Fruit fly (Drosophila melanogaster) whole organism, embryonic: ENCODE measurements around the gene Sbf.

Experiments
- Asciz ChIP-seq: fragments of 200-800 bp; sonication (Bioruptor generic); optimal IDR thresholded peaks from 2 replicates; lab custom pipeline; 2017; ENCODE audit warnings: missing biosample characterization, mild to moderate bottlenecking, missing genetic modification characterization, missing genetic modification reagents
- Bdp1 ChIP-seq: fragments of 200-800 bp; sonication (Bioruptor generic); optimal IDR thresholded peaks from 3 replicates; lab custom pipeline; 2016; ENCODE audit warnings: missing biosample characterization, missing genetic modification characterization
- CG10147 ChIP-seq: fragments of 200-800 bp; sonication (Bioruptor generic); optimal IDR thresholded peaks from 2 replicates; lab custom pipeline; 2019; ENCODE audit warnings: missing biosample characterization, mild to moderate bottlenecking, missing genetic modification characterization, moderate library complexity
- CG10654 ChIP-seq: fragments of 200-800 bp; sonication (Bioruptor generic); optimal IDR thresholded peaks from 2 replicates; lab custom pipeline; 2016; ENCODE audit warnings: missing biosample characterization, missing genetic modification characterization
- CG11696 ChIP-seq: fragments of 200-800 bp; sonication (Bioruptor generic); IDR thresholded peaks from 2 replicates; pipeline ENCODE4 v1.3.6; 2022; ENCODE audit warnings: missing biosample characterization, missing genetic modification characterization
- CG12769 ChIP-seq: fragments of 200-800 bp; sonication (Bioruptor generic); optimal IDR thresholded peaks from 2 replicates; lab custom pipeline; 2019; ENCODE audit warnings: missing biosample characterization, mild to moderate bottlenecking, missing genetic modification characterization, moderate library complexity
- CG13424 ChIP-seq: fragments of 200-800 bp; sonication (Bioruptor generic); optimal IDR thresholded peaks from 2 replicates; lab custom pipeline; 2019; ENCODE audit warnings: missing biosample characterization, mild to moderate bottlenecking, missing genetic modification characterization, moderate library complexity
- CG15269 ChIP-seq: fragments of 200-800 bp; sonication (Bioruptor generic); optimal IDR thresholded peaks from 2 replicates; lab custom pipeline; 2018; ENCODE audit warnings: missing biosample characterization, mild to moderate bottlenecking, missing genetic modification characterization, moderate library complexity
- CG17328 ChIP-seq: fragments of 200-800 bp; sonication (Bioruptor generic); IDR thresholded peaks from 2 replicates; pipeline ENCODE4 v1.3.6; 2022; ENCODE audit warnings: missing biosample characterization, missing genetic modification characterization
- CG17612 ChIP-seq: fragments of 200-800 bp; sonication (Bioruptor generic); IDR thresholded peaks from 2 replicates; pipeline ENCODE4 v1.3.6; 2022; ENCODE audit warnings: missing biosample characterization, missing genetic modification characterization
- CG2120 ChIP-seq: fragments of 200-800 bp; sonication (Bioruptor generic); optimal IDR thresholded peaks from 3 replicates; lab custom pipeline; 2016; ENCODE audit warnings: missing biosample characterization, missing genetic modification characterization
- CG30020 ChIP-seq: fragments of 200-800 bp; optimal IDR thresholded peaks from 2 replicates; lab custom pipeline; 2019; ENCODE audit warnings: missing biosample characterization, mild to moderate bottlenecking, missing genetic modification characterization, moderate library complexity
- CG4707 ChIP-seq: fragments of 200-800 bp; sonication (Bioruptor generic); optimal IDR thresholded peaks from 2 replicates; lab custom pipeline; 2018; ENCODE audit warnings: missing biosample characterization, mild to moderate bottlenecking, missing genetic modification characterization, moderate library complexity
- CG7556 ChIP-seq: fragments of 200-800 bp; sonication (Bioruptor generic); optimal IDR thresholded peaks from 2 replicates; lab custom pipeline; 2017; ENCODE audit warnings: missing biosample characterization, mild to moderate bottlenecking, missing genetic modification characterization
- CG7987 ChIP-seq: fragments of 200-800 bp; sonication (Bioruptor generic); optimal IDR thresholded peaks from 2 replicates; lab custom pipeline; 2018; ENCODE audit warnings: missing biosample characterization, mild to moderate bottlenecking, missing genetic modification characterization, moderate library complexity
- CG9817 ChIP-seq: fragments of 200-800 bp; sonication (Bioruptor generic); optimal IDR thresholded peaks from 2 replicates; lab custom pipeline; 2018; ENCODE audit warnings: missing biosample characterization, mild to moderate bottlenecking, missing genetic modification characterization, moderate library complexity
- CHES-1-like ChIP-seq: fragments of 200-800 bp; sonication (Bioruptor generic); optimal IDR thresholded peaks from 2 replicates; lab custom pipeline; 2016; ENCODE audit warnings: missing biosample characterization, missing genetic modification characterization
- D ChIP-seq, 2 experiments: fragments of 200-800 bp in 1 of 2; fragments of >200 bp in 1 of 2; sonication (Bioruptor generic) in 1 of 2; optimal IDR thresholded peaks; 2 replicates in 1 of 2; 3 replicates in 1 of 2; lab custom pipeline; 2017; ENCODE audit warnings: mild to moderate bottlenecking in 1 of 2, missing biosample characterization in 1 of 2, missing genetic modification characterization in 1 of 2, missing genetic modification reagents in 1 of 2
- Dad ChIP-seq: fragments of 200-800 bp; sonication (Bioruptor generic); optimal IDR thresholded peaks from 3 replicates; lab custom pipeline; 2016; ENCODE audit warnings: missing biosample characterization, missing genetic modification characterization
- Dp ChIP-seq: fragments of 200-800 bp; sonication (Bioruptor generic); optimal IDR thresholded peaks from 2 replicates; lab custom pipeline; 2018; ENCODE audit warnings: missing biosample characterization, mild to moderate bottlenecking, missing genetic modification characterization, moderate library complexity
- Gug ChIP-seq: fragments of 200-800 bp; sonication (Bioruptor generic); IDR thresholded peaks from 4 replicates; pipeline ENCODE4 v1.3.6; 2022; ENCODE audit warnings: missing biosample characterization, missing genetic modification characterization
- H2.0 ChIP-seq: fragments of 200-800 bp; sonication (Bioruptor generic); IDR thresholded peaks from 2 replicates; pipeline ENCODE4 v1.3.6; 2022; ENCODE audit warnings: missing biosample characterization, missing genetic modification characterization
- Lim3 ChIP-seq: fragments of 200-800 bp; sonication (Bioruptor generic); IDR thresholded peaks from 2 replicates; pipeline ENCODE4 v1.3.6; 2022; ENCODE audit warnings: missing biosample characterization, missing genetic modification characterization
- Mad ChIP-seq: fragments of 200-800 bp; sonication (Bioruptor generic); optimal IDR thresholded peaks from 2 replicates; lab custom pipeline; 2016; ENCODE audit warnings: missing biosample characterization, missing genetic modification characterization
- Meics ChIP-seq: fragments of 200-800 bp; sonication (Bioruptor generic); optimal IDR thresholded peaks from 2 replicates; lab custom pipeline; 2017; ENCODE audit warnings: missing biosample characterization, mild to moderate bottlenecking, missing genetic modification characterization
- Mes4 ChIP-seq: fragments of 200-800 bp; sonication (Bioruptor generic); optimal IDR thresholded peaks from 2 replicates; lab custom pipeline; 2016; ENCODE audit warnings: missing biosample characterization, missing genetic modification characterization
- Mrtf ChIP-seq: fragments of 200-800 bp; sonication (Bioruptor generic); IDR thresholded peaks from 3 replicates; pipeline ENCODE4 v1.3.6; 2022; ENCODE audit warnings: missing biosample characterization, missing genetic modification characterization
- NfI ChIP-seq: fragments of 200-800 bp; sonication (Bioruptor generic); optimal IDR thresholded peaks from 3 replicates; lab custom pipeline; 2018; ENCODE audit warnings: missing biosample characterization, mild to moderate bottlenecking, missing genetic modification characterization, moderate library complexity
- Oaz ChIP-seq: fragments of 200-800 bp; sonication (Bioruptor generic); IDR thresholded peaks from 2 replicates; pipeline ENCODE4 v1.3.6; 2022; ENCODE audit warnings: missing biosample characterization, missing genetic modification characterization
- Pdp1 ChIP-seq, 2 experiments: fragments of 200-800 bp; sonication (Bioruptor generic); optimal IDR thresholded peaks; 3 replicates each; lab custom pipeline; 2016; ENCODE audit warnings: missing biosample characterization in 2 of 2, missing genetic modification characterization in 2 of 2, mild to moderate bottlenecking in 1 of 2, moderate library complexity in 1 of 2
- Rx ChIP-seq: fragments of 200-800 bp; sonication (Bioruptor generic); IDR thresholded peaks from 2 replicates; pipeline ENCODE4 v1.3.6; 2022; ENCODE audit warnings: missing biosample characterization, missing genetic modification characterization
- Spps ChIP-seq: fragments of 200-800 bp; sonication (Bioruptor generic); optimal IDR thresholded peaks from 2 replicates; lab custom pipeline; 2018; ENCODE audit warnings: missing biosample characterization, mild to moderate bottlenecking, missing genetic modification characterization
- ara ChIP-seq: fragments of 200-800 bp; sonication (Bioruptor generic); IDR thresholded peaks from 2 replicates; pipeline ENCODE4 v1.3.6; 2022; ENCODE audit warnings: missing biosample characterization, missing genetic modification characterization
- az2 ChIP-seq: fragments of 200-800 bp; sonication (Bioruptor generic); optimal IDR thresholded peaks from 3 replicates; lab custom pipeline; 2016; ENCODE audit warnings: missing biosample characterization, missing genetic modification characterization
- bowl ChIP-seq: fragments of 200-800 bp; sonication (Bioruptor generic); IDR thresholded peaks from 2 replicates; pipeline ENCODE4 v1.3.6; 2022; ENCODE audit warnings: missing biosample characterization, missing genetic modification characterization
- chif ChIP-seq, 2 experiments: fragments of 200-800 bp; sonication (Bioruptor generic); optimal IDR thresholded peaks; 3 replicates each; lab custom pipeline; 2016; ENCODE audit warnings: missing biosample characterization in 2 of 2, missing genetic modification characterization in 2 of 2
- cwo ChIP-seq: fragments of 200-800 bp; sonication (Bioruptor generic); optimal IDR thresholded peaks from 3 replicates; lab custom pipeline; 2017; ENCODE audit warnings: missing biosample characterization, missing genetic modification characterization, mild to moderate bottlenecking, moderate library complexity, missing genetic modification reagents
- dan ChIP-seq: fragments of 200-800 bp; sonication (Bioruptor generic); IDR thresholded peaks from 2 replicates; pipeline ENCODE4 v1.3.6; 2022; ENCODE audit warnings: missing biosample characterization, missing genetic modification characterization
- eyg ChIP-seq: fragments of 200-800 bp; sonication (Bioruptor generic); optimal IDR thresholded peaks from 3 replicates; lab custom pipeline; 2016; ENCODE audit warnings: missing biosample characterization, missing genetic modification characterization
- gcm2 ChIP-seq: fragments of 200-800 bp; sonication (Bioruptor generic); optimal IDR thresholded peaks from 2 replicates; lab custom pipeline; 2016; ENCODE audit warnings: missing biosample characterization, missing genetic modification characterization
- jing ChIP-seq: fragments of 200-800 bp; sonication (Bioruptor generic); optimal IDR thresholded peaks from 2 replicates; lab custom pipeline; 2018; ENCODE audit warnings: missing biosample characterization, mild to moderate bottlenecking, missing genetic modification characterization
- mirr ChIP-seq: fragments of 200-800 bp; sonication (Bioruptor generic); optimal IDR thresholded peaks from 3 replicates; lab custom pipeline; 2018; ENCODE audit warnings: missing biosample characterization, mild to moderate bottlenecking, missing genetic modification characterization
- odd ChIP-seq: fragments of 200-800 bp; sonication (Bioruptor generic); optimal IDR thresholded peaks from 2 replicates; lab custom pipeline; 2017; ENCODE audit warnings: missing biosample characterization, mild to moderate bottlenecking, missing genetic modification characterization
- pita ChIP-seq: fragments of 200-800 bp; sonication (Bioruptor generic); optimal IDR thresholded peaks from 2 replicates; lab custom pipeline; 2017; ENCODE audit warnings: missing biosample characterization, mild to moderate bottlenecking, missing genetic modification characterization
- salm ChIP-seq: fragments of 200-800 bp; sonication (Bioruptor generic); optimal IDR thresholded peaks from 2 replicates; lab custom pipeline; 2018; ENCODE audit warnings: missing biosample characterization, mild to moderate bottlenecking, missing genetic modification characterization
- slbo ChIP-seq: fragments of 200-800 bp; sonication (Bioruptor generic); IDR thresholded peaks from 2 replicates; pipeline ENCODE4 v1.3.6; 2022; ENCODE audit warnings: missing biosample characterization, missing genetic modification characterization
- sr ChIP-seq: fragments of 200-800 bp; sonication (Bioruptor generic); IDR thresholded peaks from 3 replicates; pipeline ENCODE4 v1.3.6; 2022; ENCODE audit warnings: missing biosample characterization, missing genetic modification characterization
- stc ChIP-seq: fragments of 200-800 bp; sonication (Bioruptor generic); IDR thresholded peaks from 2 replicates; pipeline ENCODE4 v1.3.6; 2022; ENCODE audit warnings: missing biosample characterization, missing genetic modification characterization
- tin ChIP-seq: fragments of 200-800 bp; sonication (Bioruptor generic); optimal IDR thresholded peaks from 3 replicates; lab custom pipeline; 2016; ENCODE audit warnings: missing biosample characterization, missing genetic modification characterization
- usp ChIP-seq: fragments of >200 bp; optimal IDR thresholded peaks from 2 replicates; lab custom pipeline; 2017; ENCODE audit warnings: missing biosample characterization, missing genetic modification characterization
- z ChIP-seq: fragments of 200-800 bp; sonication (Bioruptor generic); IDR thresholded peaks from 3 replicates; pipeline ENCODE4 v1.3.6; 2022; ENCODE audit warnings: missing biosample characterization, missing genetic modification characterization

The Sbf gene

dm6 chr3R:11764279-11764880 is 32.4 kb downstream of the Sbf start, which contains the start of gene Lk6 (continued):
- TF ChIP-seq gcm2 (GFP tag; lab: Kevin White, UChicago), result no peak
- TF ChIP-seq stc (GFP tag; lab: Robert Waterston, UW), result no peak
- no peak for TF ChIP-seq CG17612 (GFP tag; lab: Robert Waterston, UW)
- no peak for TF ChIP-seq Mrtf
- peak; percentile 81 for TF ChIP-seq CG7987 (GFP tag; lab: Kevin White, UChicago)
- TF ChIP-seq CG4707 (GFP tag; lab: Kevin White, UChicago), result peak; percentile 70
- TF ChIP-seq CG30020 (tag; lab: Kevin White, UChicago), result peak; percentile 30
- TF ChIP-seq CHES-1-like (GFP tag; lab: Kevin White, UChicago), result peak; percentile 47
- peak; percentile 54 for TF ChIP-seq CG15269
- TF ChIP-seq Mes4 (GFP tag; lab: Kevin White, UChicago), result no peak
- no peak for TF ChIP-seq usp (GFP tag; lab: Kevin White, UChicago)
- peak; percentile 43 for TF ChIP-seq Asciz (GFP tag; lab: Kevin White, UChicago)
- TF ChIP-seq CG10654, result peak; percentile 43
- TF ChIP-seq Bdp1 (GFP tag; lab: Kevin White, UChicago), result peak; percentile 16
- peak; percentile 10 for TF ChIP-seq cwo
- TF ChIP-seq Spps (tag; lab: Kevin White, UChicago), result peak; percentile 46
- TF ChIP-seq Mad, result peak; percentile 60
- TF ChIP-seq eyg (GFP tag; lab: Kevin White, UChicago), result no peak
- TF ChIP-seq salm (tag; lab: Kevin White, UChicago), result peak; percentile 45
- TF ChIP-seq sr (GFP tag; lab: Robert Waterston, UW), result no peak
- no peak for TF ChIP-seq CG17328 (GFP tag; lab: Robert Waterston, UW)
- no peak for TF ChIP-seq slbo (GFP tag; lab: Robert Waterston, UW)
- TF ChIP-seq Oaz (GFP tag; lab: Robert Waterston, UW), result no peak
- no peak for TF ChIP-seq D (optimal IDR thresholded peaks at IDR 0.05; lab: Kevin White, UChicago)
- TF ChIP-seq D (GFP tag; optimal IDR thresholded peaks at IDR 0.05; lab: Kevin White, UChicago), result peak; percentile 12
- TF ChIP-seq mirr, result peak; percentile 76
- no peak for TF ChIP-seq Lim3
- peak; percentile 28 for TF ChIP-seq CG9817 (tag; lab: Kevin White, UChicago)
- TF ChIP-seq tin, result no peak
- TF ChIP-seq NfI (GFP tag; lab: Kevin White, UChicago), result no peak
- TF ChIP-seq Rx (GFP tag; lab: Robert Waterston, UW), result no peak
- peak; percentile 99 for TF ChIP-seq pita (GFP tag; lab: Kevin White, UChicago)
- peak; percentile 49 for TF ChIP-seq CG13424
- TF ChIP-seq z (GFP tag; lab: Robert Waterston, UW), result no peak
- no peak for TF ChIP-seq ara (GFP tag; lab: Robert Waterston, UW)
- TF ChIP-seq H2.0, result no peak
- TF ChIP-seq CG11696 (GFP tag; lab: Robert Waterston, UW), result no peak
- peak; percentile 42 for TF ChIP-seq Dad (GFP tag; lab: Kevin White, UChicago)
- TF ChIP-seq Gug (GFP tag; lab: Robert Waterston, UW), result no peak
- TF ChIP-seq CG10147, result peak; percentile 62
- peak; percentile 80 for TF ChIP-seq CG12769 (tag; lab: Kevin White, UChicago)
- no peak for TF ChIP-seq jing (GFP tag; lab: Kevin White, UChicago)
- TF ChIP-seq dan (GFP tag; lab: Robert Waterston, UW), result no peak
- TF ChIP-seq bowl, result no peak
- peak; percentile 27 for TF ChIP-seq CG2120 (GFP tag; lab: Kevin White, UChicago)
- TF ChIP-seq Dp (GFP tag; lab: Kevin White, UChicago), result peak; percentile 99
- peak; percentile 25 for TF ChIP-seq CG7556 (GFP tag; lab: Kevin White, UChicago)
- peak; percentile 72 for TF ChIP-seq odd (GFP tag; lab: Kevin White, UChicago)
- TF ChIP-seq az2 (GFP tag; lab: Kevin White, UChicago), result peak; percentile 22
- TF ChIP-seq chif (GFP tag; optimal IDR thresholded peaks at IDR 0.05; lab: Kevin White, UChicago), result peak in 1 of 2 experiments; percentile 42
- TF ChIP-seq Pdp1 (GFP tag; optimal IDR thresholded peaks at IDR 0.05; lab: Kevin White, UChicago), result peak in 1 of 2 experiments; percentile 75
- peak; percentile 55 for TF ChIP-seq Meics
